Fruit fly (Drosophila melanogaster) S2 (cell line): ENCODE results near the gene CG11696.

Source experiments
- CG8478 ChIP-seq: fragments of >200 bp; optimal IDR thresholded peaks from 2 replicates; lab custom pipeline; 2018
- CTCF ChIP-seq, 2 experiments: fragments of >200 bp; optimal IDR thresholded peaks; 2 replicates each; lab custom pipeline; 2018

DNA sequence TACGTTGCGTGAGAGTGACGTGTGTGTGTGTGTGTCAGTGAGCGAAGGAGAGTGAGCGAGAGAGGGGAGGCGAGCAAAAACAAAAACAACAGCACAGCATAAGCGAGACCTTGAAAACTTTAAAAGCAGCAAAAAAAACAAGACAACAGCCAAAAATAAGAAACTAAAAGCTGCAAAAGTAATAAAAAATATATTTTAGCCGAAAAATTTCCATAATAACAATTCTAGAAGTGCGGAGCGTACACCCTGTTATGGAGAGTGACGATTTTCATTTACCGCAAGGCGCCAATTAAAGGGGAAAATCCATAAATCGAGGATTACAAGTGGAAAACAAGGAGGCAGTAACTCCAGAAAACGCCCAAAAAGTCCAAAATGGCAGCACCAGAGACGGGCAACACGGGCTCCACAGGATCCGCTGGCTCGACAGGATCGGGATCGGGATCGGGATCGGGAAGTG, 43.0 kb downstream of the CG11696 start:
- TF ChIP-seq CTCF (optimal IDR thresholded peaks at IDR 0.05; lab: Kevin White, UChicago), result no peak
- TF ChIP-seq CG8478 (lab: Kevin White, UChicago), result no peak
